Worm (Caenorhabditis elegans) whole organism, late embryonic: Measurements from ENCODE around the gene dhs-5.

Experiments used
- F13H6.1 ChIP-seq: sonication (generic microtip); optimal IDR thresholded peaks from 2 replicates; lab custom pipeline; 2016; ENCODE audit warnings: missing genetic modification characterization, missing compliant biosample characterization
- K02D7.2 ChIP-seq: sonication (generic microtip); optimal IDR thresholded peaks from 2 replicates; lab custom pipeline; 2017; ENCODE audit warnings: mild to moderate bottlenecking, missing genetic modification characterization, missing compliant biosample characterization
- T23F11.4 ChIP-seq: fragments of 200-800 bp; sonication (Bioruptor generic); optimal IDR thresholded peaks from 2 replicates; lab custom pipeline; 2018; ENCODE audit warnings: mild to moderate bottlenecking, missing genetic modification characterization, missing compliant biosample characterization
- Y22D7AL.16 ChIP-seq: sonication (generic microtip); optimal IDR thresholded peaks from 2 replicates; lab custom pipeline; 2016; ENCODE audit warnings: missing genetic modification characterization, missing compliant biosample characterization
- ceh-18 ChIP-seq: sonication (generic microtip); optimal IDR thresholded peaks from 2 replicates; lab custom pipeline; 2016; ENCODE audit warnings: missing genetic modification characterization, missing compliant biosample characterization
- ceh-19 ChIP-seq: fragments of 200-800 bp; sonication (Bioruptor generic); optimal IDR thresholded peaks from 2 replicates; lab custom pipeline; 2018; ENCODE audit warnings: mild to moderate bottlenecking, missing genetic modification characterization, missing compliant biosample characterization
- ceh-24 ChIP-seq: sonication (generic microtip); optimal IDR thresholded peaks from 2 replicates; lab custom pipeline; 2016; ENCODE audit warnings: mild to moderate bottlenecking, missing genetic modification characterization, missing compliant biosample characterization
- ceh-30 ChIP-seq: fragments of 150-350 bp; optimal IDR thresholded peaks from 2 replicates; lab custom pipeline; 2014; ENCODE audit warnings: missing biosample characterization, missing genetic modification characterization
- ceh-31 ChIP-seq: sonication (generic microtip); optimal IDR thresholded peaks from 2 replicates; lab custom pipeline; 2016; ENCODE audit warnings: missing genetic modification characterization, missing compliant biosample characterization
- ceh-34 ChIP-seq: sonication (generic microtip); optimal IDR thresholded peaks from 2 replicates; lab custom pipeline; 2016; ENCODE audit warnings: mild to moderate bottlenecking, missing genetic modification characterization, missing compliant biosample characterization
- ceh-45 ChIP-seq: fragments of 200-800 bp; sonication (Bioruptor generic); IDR thresholded peaks from 2 replicates; pipeline ENCODE4 v1.3.6; 2022; ENCODE audit warnings: missing genetic modification reagents, missing genetic modification characterization, missing compliant biosample characterization
- ceh-6 ChIP-seq: fragments of 200-800 bp; sonication (Bioruptor generic); optimal IDR thresholded peaks from 2 replicates; lab custom pipeline; 2018; ENCODE audit warnings: mild to moderate bottlenecking, missing genetic modification characterization, missing compliant biosample characterization
- ceh-9 ChIP-seq: sonication (generic microtip); optimal IDR thresholded peaks from 2 replicates; lab custom pipeline; 2016; ENCODE audit warnings: mild to moderate bottlenecking, missing genetic modification characterization, inconsistent platforms, missing compliant biosample characterization
- che-1 ChIP-seq: sonication (generic microtip); optimal IDR thresholded peaks from 2 replicates; lab custom pipeline; 2016; ENCODE audit warnings: mild to moderate bottlenecking, missing genetic modification characterization, missing compliant biosample characterization
- ets-4 ChIP-seq: sonication (generic microtip); optimal IDR thresholded peaks from 2 replicates; lab custom pipeline; 2016; ENCODE audit warnings: missing genetic modification characterization, missing compliant biosample characterization
- fax-1 ChIP-seq: sonication (generic microtip); optimal IDR thresholded peaks from 2 replicates; lab custom pipeline; 2016; ENCODE audit warnings: missing genotype, missing genetic modification characterization, missing compliant biosample characterization
- fkh-6 ChIP-seq: sonication (generic microtip); optimal IDR thresholded peaks from 2 replicates; lab custom pipeline; 2016; ENCODE audit warnings: missing genetic modification characterization, missing compliant biosample characterization
- hlh-15 ChIP-seq: sonication (generic microtip); optimal IDR thresholded peaks from 2 replicates; lab custom pipeline; 2016; ENCODE audit warnings: missing genetic modification characterization, missing compliant biosample characterization
- hlh-6 ChIP-seq: sonication (generic microtip); optimal IDR thresholded peaks from 2 replicates; lab custom pipeline; 2016; ENCODE audit warnings: missing genotype, missing genetic modification characterization, missing compliant biosample characterization
- lim-6 ChIP-seq: sonication (generic microtip); optimal IDR thresholded peaks from 2 replicates; lab custom pipeline; 2016; ENCODE audit warnings: missing genetic modification characterization, missing compliant biosample characterization
- nhr-11 ChIP-seq: fragments of 150-350 bp; optimal IDR thresholded peaks from 2 replicates; lab custom pipeline; 2014; ENCODE audit warnings: missing biosample characterization, missing genetic modification characterization
- npax-4 ChIP-seq: sonication (generic microtip); optimal IDR thresholded peaks from 2 replicates; lab custom pipeline; 2016; ENCODE audit warnings: missing genetic modification characterization, missing compliant biosample characterization
- odd-2 ChIP-seq: sonication (generic microtip); optimal IDR thresholded peaks from 2 replicates; lab custom pipeline; 2017; ENCODE audit warnings: antibody characterized with exemption, mild to moderate bottlenecking, missing genetic modification characterization, missing compliant biosample characterization
- pat-9 ChIP-seq: fragments of 200-800 bp; sonication (Bioruptor generic); optimal IDR thresholded peaks from 2 replicates; lab custom pipeline; 2018; ENCODE audit warnings: mild to moderate bottlenecking, missing genetic modification characterization, moderate library complexity, missing compliant biosample characterization
- pha-2 ChIP-seq: sonication (generic microtip); optimal IDR thresholded peaks from 2 replicates; lab custom pipeline; 2017; ENCODE audit warnings: mild to moderate bottlenecking, missing genetic modification characterization, missing compliant biosample characterization
- ref-2 ChIP-seq: sonication (generic microtip); optimal IDR thresholded peaks from 2 replicates; lab custom pipeline; 2016; ENCODE audit warnings: missing genetic modification characterization, missing compliant biosample characterization
- sdc-2 ChIP-seq: sonication (generic microtip); optimal IDR thresholded peaks from 2 replicates; lab custom pipeline; 2016; ENCODE audit warnings: missing genotype, missing genetic modification characterization, missing compliant biosample characterization
- sox-2 ChIP-seq: fragments of 200-800 bp; sonication (Bioruptor generic); IDR thresholded peaks from 2 replicates; pipeline ENCODE4 v1.3.6; 2022; ENCODE audit warnings: missing genetic modification reagents, missing genetic modification characterization, missing compliant biosample characterization
- tbx-2 ChIP-seq: sonication (generic microtip); optimal IDR thresholded peaks from 2 replicates; lab custom pipeline; 2016; ENCODE audit warnings: missing genetic modification characterization, missing compliant biosample characterization
- tbx-7 ChIP-seq: sonication (generic microtip); optimal IDR thresholded peaks from 2 replicates; lab custom pipeline; 2016; ENCODE audit warnings: missing genotype, missing genetic modification characterization, missing compliant biosample characterization
- unc-3 ChIP-seq, 2 experiments: fragments of 200-800 bp in 1 of 2; sonication (Bioruptor generic) in 1 of 2; sonication (generic microtip) in 1 of 2; conservative IDR thresholded peaks in 1 of 2; optimal IDR thresholded peaks in 1 of 2; 2 replicates each; pipeline versions ENCODE4 v1.3.6 to Lab custom; 2016 to 2022; ENCODE audit warnings: missing compliant biosample characterization in 2 of 2, missing genetic modification characterization in 2 of 2, missing genetic modification reagents in 1 of 2
- unc-42 ChIP-seq: sonication (generic microtip); optimal IDR thresholded peaks from 2 replicates; lab custom pipeline; 2016; ENCODE audit warnings: missing genotype, missing genetic modification characterization, missing compliant biosample characterization

Gene dhs-5

ce11 chrII:5487844-5488243, 34.2 kb downstream of the dhs-5 start, which contains the start of gene nep-5:
nep-5 (plus strand) TSS chrII:5488144.
- TF ChIP-seq ceh-31 (tag; lab: Kevin White, UChicago) (no peak), ceh-45 (no peak), unc-3 (GFP tag; conservative IDR thresholded peaks at IDR 0.05; lab: Robert Waterston, UW) (no peak), unc-3 (tag; optimal IDR thresholded peaks at IDR 0.05; lab: Kevin White, UChicago) (no peak), ceh-34 (tag; lab: Kevin White, UChicago) (no peak), fkh-6 (no peak), T23F11.4 (GFP tag; lab: Kevin White, UChicago) (no peak), ceh-30 (tag; lab: Kevin White, UChicago) (no peak), pat-9 (tag; lab: Kevin White, UChicago) (no peak), che-1 (tag; lab: Kevin White, UChicago) (no peak), hlh-15 (tag; lab: Kevin White, UChicago) (no peak), ceh-24 (tag; lab: Kevin White, UChicago) (no peak), unc-42 (tag; lab: Kevin White, UChicago) (no peak)
- TF ChIP-seq, all 69 proteins: peak for 0

DNA sequence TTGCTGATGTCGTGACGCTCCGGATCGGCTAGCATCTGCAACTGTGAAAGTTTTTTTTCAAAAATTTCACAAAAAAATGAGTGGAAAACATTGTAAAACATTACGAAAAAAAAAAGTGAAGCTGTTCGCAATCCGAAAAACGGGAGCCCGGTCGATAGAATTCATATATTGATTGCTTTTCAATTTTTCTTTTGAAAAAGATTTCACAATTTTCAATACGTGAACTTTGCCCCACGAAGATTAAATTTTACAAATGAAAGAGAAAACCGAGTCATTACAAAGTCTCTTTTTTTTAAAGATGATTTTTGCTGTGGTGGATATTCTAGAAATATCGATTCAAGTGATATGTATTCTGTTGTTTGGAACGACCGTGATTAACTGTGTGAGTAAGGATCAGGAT, 40.8 kb downstream of the dhs-5 start, which contains the start of gene F12A10.6:
F12A10.6 (minus strand) TSS at position 101 of the 400 bp plus-strand sequence.
- TF ChIP-seq tbx-7 (tag; lab: Kevin White, UChicago): no peak
- TF ChIP-seq unc-3 (GFP tag; conservative IDR thresholded peaks at IDR 0.05; lab: Robert Waterston, UW): no peak
- no peak for TF ChIP-seq unc-3 (tag; optimal IDR thresholded peaks at IDR 0.05; lab: Kevin White, UChicago)
- TF ChIP-seq unc-42 (tag; lab: Kevin White, UChicago): no peak
- no peak for TF ChIP-seq sox-2 (GFP tag; lab: Robert Waterston, UW)
- TF ChIP-seq hlh-15 (tag; lab: Kevin White, UChicago): no peak
- TF ChIP-seq ref-2 (tag; lab: Kevin White, UChicago): no peak
- TF ChIP-seq npax-4 (tag; lab: Kevin White, UChicago): no peak
- TF ChIP-seq fkh-6: no peak
- TF ChIP-seq pat-9 (tag; lab: Kevin White, UChicago): no peak
- no peak for TF ChIP-seq K02D7.2
- TF ChIP-seq odd-2 (tag; lab: Kevin White, UChicago): no peak
- no peak for TF ChIP-seq ceh-6 (GFP tag; lab: Kevin White, UChicago)
- TF ChIP-seq lim-6 (tag; lab: Kevin White, UChicago): no peak
- no peak for TF ChIP-seq F13H6.1 (tag; lab: Kevin White, UChicago)
- no peak for TF ChIP-seq ceh-24 (tag; lab: Kevin White, UChicago)
- TF ChIP-seq ceh-18 (tag; lab: Kevin White, UChicago): no peak
- TF ChIP-seq ceh-45: no peak

ce11 chrII:5496375-5496774, 42.7 kb downstream of the dhs-5 start, which contains the start of gene F12A10.1:
F12A10.1 (plus strand) TSS chrII:5496540.
- no peak for TF ChIP-seq unc-3 (GFP tag; conservative IDR thresholded peaks at IDR 0.05; lab: Robert Waterston, UW)
- no peak for TF ChIP-seq unc-3 (tag; optimal IDR thresholded peaks at IDR 0.05; lab: Kevin White, UChicago)
- no peak for TF ChIP-seq Y22D7AL.16 (tag; lab: Kevin White, UChicago)
- TF ChIP-seq, all 69 proteins: peak for 0

DNA sequence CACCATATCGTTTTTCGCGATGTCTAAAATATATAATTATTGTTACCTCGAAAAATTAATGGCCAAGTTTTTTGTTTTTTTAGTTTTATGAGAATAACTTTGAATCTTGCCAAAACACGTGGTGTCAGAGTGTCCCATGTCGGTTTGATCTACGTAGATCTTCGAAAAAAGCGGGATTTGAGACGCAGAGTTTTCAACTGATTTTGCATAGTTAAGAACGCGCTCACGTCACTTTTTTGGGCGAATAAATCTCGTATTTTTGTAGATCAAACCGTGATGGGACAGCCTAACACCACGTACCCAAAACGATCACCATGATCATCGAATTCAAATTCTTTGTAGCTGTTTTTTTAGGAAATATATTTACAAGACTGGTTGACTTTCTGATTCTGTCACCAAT, 43.9 kb downstream of the dhs-5 start:
- no peak for TF ChIP-seq hlh-6 (tag; lab: Kevin White, UChicago)
- no peak for TF ChIP-seq tbx-2
- no peak for TF ChIP-seq fax-1 (tag; lab: Kevin White, UChicago)
- no peak for TF ChIP-seq pha-2 (tag; lab: Kevin White, UChicago)
- no peak for TF ChIP-seq nhr-11 (tag; lab: Kevin White, UChicago)
- no peak for TF ChIP-seq sox-2 (GFP tag; lab: Robert Waterston, UW)
- no peak for TF ChIP-seq ceh-9 (tag; lab: Kevin White, UChicago)
- TF ChIP-seq ref-2 (tag; lab: Kevin White, UChicago): no peak
- TF ChIP-seq sdc-2: no peak
- TF ChIP-seq ets-4 (tag; lab: Kevin White, UChicago): no peak
- TF ChIP-seq ceh-19 (GFP tag; lab: Kevin White, UChicago): no peak
- TF ChIP-seq, all 69 proteins: peak for 0
